Fruit fly (Drosophila melanogaster) Kc167 (cell line): ENCODE results near the gene Pp2B-14D.

Experiments
- h ChIP-seq: fragments of >200 bp; optimal IDR thresholded peaks from 3 replicates; lab custom pipeline; 2018; ENCODE audit warnings: missing external identifiers
- psq ChIP-seq: fragments of >200 bp; optimal IDR thresholded peaks from 2 replicates; lab custom pipeline; 2017; ENCODE audit warnings: missing external identifiers

dm6 chrX:16559514-16560510 is at the start of gene Pp2B-14D:
- no peak for TF ChIP-seq h
- TF ChIP-seq psq (lab: Kevin White, UChicago): no peak
